Worm (Caenorhabditis elegans): Measurements from ENCODE around the gene Y43F8B.9.

The Y43F8B.9 gene

ce11 chrV:19517611-19518360 lies 39.8 kb downstream of the Y43F8B.9 start:
- TF ChIP-seq ceh-36 (tag; optimal IDR thresholded peaks at IDR 0.05), result peak; percentile 82

- TF ChIP-seq B0310.2 (tag; optimal IDR thresholded peaks at IDR 0.05), result no peak
- no peak for TF ChIP-seq ama-1 (optimal IDR thresholded peaks at IDR 0.05)
- no peak for TF ChIP-seq pes-1 (GFP tag; IDR thresholded peaks at IDR 0.05)
- TF ChIP-seq tra-4 (tag; optimal IDR thresholded peaks at IDR 0.05), result no peak
- TF ChIP-seq aly-1 (tag; optimal IDR thresholded peaks at IDR 0.05), result no peak
- TF ChIP-seq tbx-37 (GFP tag; conservative IDR thresholded peaks at IDR 0.05), result no peak
- no peak for TF ChIP-seq ceh-13 (GFP tag; optimal IDR thresholded peaks at IDR 0.05)
- no peak for TF ChIP-seq scrt-1 (GFP tag; IDR thresholded peaks at IDR 0.05)
- TF ChIP-seq ets-7 (tag; optimal IDR thresholded peaks at IDR 0.05), result no peak
- no peak for TF ChIP-seq hmg-4 (GFP tag; optimal IDR thresholded peaks at IDR 0.05)
- no peak for TF ChIP-seq hmbx-1 (tag; optimal IDR thresholded peaks at IDR 0.05)
- no peak for TF ChIP-seq ceh-36 (tag; optimal IDR thresholded peaks at IDR 0.05)
- no peak for TF ChIP-seq F13C5.2 (tag; optimal IDR thresholded peaks at IDR 0.05)
- TF ChIP-seq hnd-1 (tag; optimal IDR thresholded peaks at IDR 0.05), result no peak
- TF ChIP-seq sea-1 (GFP tag; conservative IDR thresholded peaks at IDR 0.05), result no peak
- no peak for TF ChIP-seq tbx-11 (GFP tag; IDR thresholded peaks at IDR 0.05)
- no peak for TF ChIP-seq flt-1 (GFP tag; IDR thresholded peaks at IDR 0.05)
Observed at ce11 chrV:19518468-19519168, 40.7 kb downstream of the Y43F8B.9 start.

- TF ChIP-seq tbx-11 (GFP tag; IDR thresholded peaks at IDR 0.05), result no peak
- peak; percentile 77 for TF ChIP-seq sea-1 (GFP tag; conservative IDR thresholded peaks at IDR 0.05)
- no peak for TF ChIP-seq tra-4 (tag; optimal IDR thresholded peaks at IDR 0.05)
- no peak for TF ChIP-seq aly-1 (tag; optimal IDR thresholded peaks at IDR 0.05)
- TF ChIP-seq hnd-1 (tag; optimal IDR thresholded peaks at IDR 0.05), result peak; percentile 18
- TF ChIP-seq ama-1 (optimal IDR thresholded peaks at IDR 0.05), result peak; percentile 90
Observed at ce11 chrV:19519511-19519934, 41.6 kb downstream of the Y43F8B.9 start.

- TF ChIP-seq ama-1 (optimal IDR thresholded peaks at IDR 0.05) (peak; percentile 33), scrt-1 (GFP tag; IDR thresholded peaks at IDR 0.05) (no peak)
Observed at ce11 chrV:19520130-19520529, 42.2 kb downstream of the Y43F8B.9 start.

- TF ChIP-seq tra-4 (tag; optimal IDR thresholded peaks at IDR 0.05) (no peak), ama-1 (optimal IDR thresholded peaks at IDR 0.05) (peak; percentile 81)
Observed at ce11 chrV:19520597-19521322, 42.8 kb downstream of the Y43F8B.9 start.

ce11 chrV:19521351-19522278 lies 43.7 kb downstream of the Y43F8B.9 start:
- TF ChIP-seq flt-1 (GFP tag; IDR thresholded peaks at IDR 0.05) (0 out of 2 replicates have a peak, but pooled peaks have one; percentile 25), sea-1 (GFP tag; conservative IDR thresholded peaks at IDR 0.05) (peak; percentile 51; the same call in 1 of the 2 replicates), hmbx-1 (tag; optimal IDR thresholded peaks at IDR 0.05) (no peak), pes-1 (GFP tag; IDR thresholded peaks at IDR 0.05) (peak; percentile 44; the same call in 1 of the 2 replicates)

ce11 chrV:19522551-19523137 lies 44.7 kb downstream of the Y43F8B.9 start:
- TF ChIP-seq tra-4 (tag; optimal IDR thresholded peaks at IDR 0.05) (no peak), ama-1 (optimal IDR thresholded peaks at IDR 0.05) (peak; percentile 99), F13C5.2 (tag; optimal IDR thresholded peaks at IDR 0.05) (peak; percentile 62), ets-7 (tag; optimal IDR thresholded peaks at IDR 0.05) (no peak), tbx-11 (GFP tag; IDR thresholded peaks at IDR 0.05) (peak; percentile 70), hnd-1 (tag; optimal IDR thresholded peaks at IDR 0.05) (peak; percentile 30), ceh-13 (GFP tag; optimal IDR thresholded peaks at IDR 0.05) (peak; percentile 52), scrt-1 (GFP tag; IDR thresholded peaks at IDR 0.05) (peak; percentile 62; the same call in 1 of the 2 replicates), hmg-4 (GFP tag; optimal IDR thresholded peaks at IDR 0.05) (peak; percentile 95), aly-1 (tag; optimal IDR thresholded peaks at IDR 0.05) (no peak), B0310.2 (tag; optimal IDR thresholded peaks at IDR 0.05) (peak; percentile 60), ceh-36 (tag; optimal IDR thresholded peaks at IDR 0.05) (peak; percentile 68), tbx-37 (GFP tag; conservative IDR thresholded peaks at IDR 0.05) (no peak), pes-1 (GFP tag; IDR thresholded peaks at IDR 0.05) (peak; percentile 61; the same call in 1 of the 2 replicates), flt-1 (GFP tag; IDR thresholded peaks at IDR 0.05) (no peak; the same call in 1 of the 2 replicates), hmbx-1 (tag; optimal IDR thresholded peaks at IDR 0.05) (peak; percentile 61), sea-1 (GFP tag; conservative IDR thresholded peaks at IDR 0.05) (peak; percentile 85)

All from whole organism, early embryonic.